Worm (Caenorhabditis elegans) whole organism, L4 larva: ENCODE results near the gene str-172.

Source experiments
- D1046.2 ChIP-seq: fragments of 200-800 bp; sonication (Bioruptor generic); IDR thresholded peaks from 2 replicates; pipeline ENCODE4 v1.3.6; 2022; ENCODE audit warnings: missing genetic modification characterization, missing compliant biosample characterization
- F10B5.3 ChIP-seq: sonication (generic microtip); optimal IDR thresholded peaks from 2 replicates; lab custom pipeline; 2016; ENCODE audit warnings: mild to moderate bottlenecking, missing genetic modification characterization, missing compliant biosample characterization
- F26F4.8 ChIP-seq: fragments of 200-800 bp; sonication (Bioruptor generic); conservative IDR thresholded peaks from 2 replicates; pipeline ENCODE4 v1.3.6; 2022; ENCODE audit warnings: missing genetic modification characterization, missing compliant biosample characterization
- F49E8.2 ChIP-seq: sonication (generic microtip); optimal IDR thresholded peaks from 2 replicates; lab custom pipeline; 2016; ENCODE audit warnings: missing compliant biosample characterization, mild to moderate bottlenecking, missing genetic modification characterization, borderline replicate concordance
- Y48G9A.11 ChIP-seq: fragments of 200-800 bp; sonication (Bioruptor generic); IDR thresholded peaks from 2 replicates; pipeline ENCODE4 v1.3.6; 2022; ENCODE audit warnings: missing genetic modification reagents, missing genetic modification characterization, missing compliant biosample characterization
- Y5F2A.4 ChIP-seq: fragments of 200-800 bp; sonication (Bioruptor generic); optimal IDR thresholded peaks from 2 replicates; lab custom pipeline; 2018; ENCODE audit warnings: mild to moderate bottlenecking, missing genetic modification characterization, missing compliant biosample characterization
- Y75B8A.6 ChIP-seq: fragments of 200-800 bp; sonication (Bioruptor generic); IDR thresholded peaks from 2 replicates; pipeline ENCODE4 v1.3.6; 2022; ENCODE audit warnings: missing genetic modification reagents, missing genetic modification characterization, missing compliant biosample characterization
- ZK337.2 ChIP-seq: fragments of 200-800 bp; sonication (Bioruptor generic); IDR thresholded peaks from 2 replicates; pipeline ENCODE4 v1.3.6; 2022; ENCODE audit warnings: missing genetic modification reagents, missing genetic modification characterization, missing compliant biosample characterization
- aly-2 ChIP-seq: sonication (generic microtip); optimal IDR thresholded peaks from 2 replicates; lab custom pipeline; 2018; ENCODE audit warnings: missing biosample characterization, missing genetic modification characterization
- arid-1 ChIP-seq: fragments of 200-800 bp; sonication (Bioruptor generic); conservative IDR thresholded peaks from 2 replicates; pipeline ENCODE4 v1.3.6; 2022; ENCODE audit warnings: missing genetic modification reagents, missing genetic modification characterization, missing compliant biosample characterization
- attf-4 ChIP-seq: sonication (generic microtip); optimal IDR thresholded peaks from 3 replicates; lab custom pipeline; 2017; ENCODE audit warnings: missing biosample characterization, missing genetic modification characterization
- ceh-20 ChIP-seq: fragments of 200-800 bp; sonication (Bioruptor generic); IDR thresholded peaks from 2 replicates; pipeline ENCODE4 v1.3.6; 2022; ENCODE audit warnings: missing genetic modification reagents, missing genetic modification characterization, missing compliant biosample characterization
- ceh-32 ChIP-seq: sonication (generic microtip); optimal IDR thresholded peaks from 2 replicates; lab custom pipeline; 2016; ENCODE audit warnings: mild to moderate bottlenecking, missing genetic modification characterization, missing compliant biosample characterization; ENCODE audit not compliant: poor library complexity
- ceh-44 ChIP-seq: fragments of 200-800 bp; sonication (Bioruptor generic); IDR thresholded peaks from 2 replicates; pipeline ENCODE4 v1.3.6; 2022; ENCODE audit warnings: missing genetic modification reagents, missing genetic modification characterization, missing compliant biosample characterization
- ctbp-1 ChIP-seq: fragments of 200-800 bp; sonication (Bioruptor generic); IDR thresholded peaks from 2 replicates; pipeline ENCODE4 v1.3.6; 2022; ENCODE audit warnings: missing genetic modification reagents, missing genetic modification characterization, missing compliant biosample characterization
- daf-8 ChIP-seq: fragments of 200-800 bp; sonication (Bioruptor generic); IDR thresholded peaks from 2 replicates; pipeline ENCODE4 v1.3.6; 2022; ENCODE audit warnings: missing genetic modification characterization, missing compliant biosample characterization
- dmd-9 ChIP-seq: fragments of 200-800 bp; sonication (Bioruptor generic); IDR thresholded peaks from 2 replicates; pipeline ENCODE4 v1.3.6; 2022; ENCODE audit warnings: missing genetic modification reagents, missing genetic modification characterization, missing compliant biosample characterization
- hif-1 ChIP-seq, 2 experiments: sonication (generic microtip); optimal IDR thresholded peaks; 2 replicates each; lab custom pipeline; 2016 to 2017; ENCODE audit warnings: missing compliant biosample characterization in 2 of 2, missing genetic modification characterization in 2 of 2, missing genetic modification reagents in 2 of 2, missing genotype in 2 of 2, mild to moderate bottlenecking in 1 of 2
- hlh-30 ChIP-seq: sonication (generic microtip); optimal IDR thresholded peaks from 2 replicates; lab custom pipeline; 2017; ENCODE audit warnings: antibody characterized with exemption, mild to moderate bottlenecking, missing genetic modification characterization, missing compliant biosample characterization; ENCODE audit not compliant: insufficient read depth
- hmg-1.1 ChIP-seq: fragments of 200-800 bp; sonication (Bioruptor generic); IDR thresholded peaks from 2 replicates; pipeline ENCODE4 v1.3.6; 2022; ENCODE audit warnings: missing genetic modification reagents, missing genetic modification characterization, missing compliant biosample characterization
- jun-1 ChIP-seq: fragments of 150-350 bp; optimal IDR thresholded peaks from 2 replicates; lab custom pipeline; 2014; ENCODE audit warnings: missing biosample characterization, missing genetic modification reagents, missing genetic modification characterization
- lin-1 ChIP-seq: fragments of 200-800 bp; sonication (Bioruptor generic); IDR thresholded peaks from 2 replicates; pipeline ENCODE4 v1.3.6; 2022; ENCODE audit warnings: missing genetic modification reagents, missing genetic modification characterization, missing compliant biosample characterization
- lin-15B ChIP-seq: fragments of 150-350 bp; sonication (generic microtip); optimal IDR thresholded peaks from 3 replicates; lab custom pipeline; 2014; ENCODE audit warnings: missing biosample characterization, missing genetic modification characterization
- lin-38 ChIP-seq: fragments of 200-800 bp; sonication (Bioruptor generic); IDR thresholded peaks from 2 replicates; pipeline ENCODE4 v1.3.6; 2022; ENCODE audit warnings: missing genetic modification reagents, missing genetic modification characterization, missing compliant biosample characterization
- lin-39 ChIP-seq: fragments of 150-350 bp; optimal IDR thresholded peaks from 2 replicates; lab custom pipeline; 2014; ENCODE audit warnings: missing biosample characterization, missing genetic modification reagents, missing genetic modification characterization
- lsy-2 ChIP-seq, 2 experiments: fragments of 150-350 bp in 1 of 2; sonication (generic microtip) in 1 of 2; optimal IDR thresholded peaks; 2 replicates each; lab custom pipeline; 2014 to 2017; ENCODE audit warnings: missing biosample characterization in 2 of 2, missing genetic modification characterization in 2 of 2
- madf-5 ChIP-seq, 2 experiments: fragments of 200-800 bp; sonication (Bioruptor generic); IDR thresholded peaks; 2 replicates each; pipeline ENCODE4 v1.3.6; 2022; ENCODE audit warnings: missing compliant biosample characterization in 2 of 2, missing genetic modification characterization in 2 of 2
- madf-9 ChIP-seq: fragments of 200-800 bp; sonication (Bioruptor generic); conservative IDR thresholded peaks from 2 replicates; pipeline ENCODE4 v1.3.6; 2022; ENCODE audit warnings: missing genetic modification reagents, missing genetic modification characterization, missing compliant biosample characterization
- mdl-1 ChIP-seq, 2 experiments: fragments of 150-350 bp in 1 of 2; sonication (generic microtip) in 1 of 2; optimal IDR thresholded peaks; 2 replicates each; lab custom pipeline; 2014 to 2017; ENCODE audit warnings: missing biosample characterization in 2 of 2, missing genetic modification characterization in 2 of 2
- mdt-29 ChIP-seq: fragments of 200-800 bp; sonication (Bioruptor generic); IDR thresholded peaks from 2 replicates; pipeline ENCODE4 v1.3.6; 2022; ENCODE audit warnings: missing genetic modification reagents, missing genetic modification characterization, missing compliant biosample characterization
- mep-1 ChIP-seq: fragments of 150-350 bp; sonication (generic microtip); optimal IDR thresholded peaks from 3 replicates; lab custom pipeline; 2014; ENCODE audit warnings: missing biosample characterization, missing genetic modification characterization
- nhr-10 ChIP-seq: fragments of 150-350 bp; optimal IDR thresholded peaks from 2 replicates; lab custom pipeline; 2014; ENCODE audit warnings: missing biosample characterization, missing genetic modification characterization
- nhr-11 ChIP-seq: fragments of 150-350 bp; optimal IDR thresholded peaks from 2 replicates; lab custom pipeline; 2014; ENCODE audit warnings: missing biosample characterization, missing genetic modification characterization
- nhr-42 ChIP-seq: fragments of 200-800 bp; sonication (Bioruptor generic); IDR thresholded peaks from 2 replicates; pipeline ENCODE4 v1.3.6; 2022; ENCODE audit warnings: missing genetic modification characterization, missing compliant biosample characterization
- nhr-77 ChIP-seq: fragments of 150-350 bp; optimal IDR thresholded peaks from 2 replicates; lab custom pipeline; 2014; ENCODE audit warnings: missing biosample characterization, missing genetic modification characterization
- pqm-1 ChIP-seq: sonication (generic microtip); optimal IDR thresholded peaks from 2 replicates; lab custom pipeline; 2017; ENCODE audit warnings: missing biosample characterization, missing genetic modification characterization
- rbr-2 ChIP-seq: sonication (generic microtip); optimal IDR thresholded peaks from 2 replicates; lab custom pipeline; 2016; ENCODE audit warnings: missing genotype, missing genetic modification characterization, missing compliant biosample characterization
- snpc-1.2 ChIP-seq: fragments of 200-800 bp; sonication (Bioruptor generic); IDR thresholded peaks from 2 replicates; pipeline ENCODE4 v1.3.6; 2022; ENCODE audit warnings: missing genetic modification reagents, missing genetic modification characterization, missing compliant biosample characterization
- spr-1 ChIP-seq: sonication (generic microtip); optimal IDR thresholded peaks from 2 replicates; lab custom pipeline; 2016; ENCODE audit warnings: mild to moderate bottlenecking, missing genetic modification characterization, missing compliant biosample characterization
- spr-3 ChIP-seq: fragments of 200-800 bp; sonication (Bioruptor generic); optimal IDR thresholded peaks from 2 replicates; lab custom pipeline; 2018; ENCODE audit warnings: mild to moderate bottlenecking, missing genetic modification characterization, missing compliant biosample characterization
- unc-39 ChIP-seq: sonication (generic microtip); optimal IDR thresholded peaks from 2 replicates; lab custom pipeline; 2017; ENCODE audit warnings: missing biosample characterization, missing genetic modification characterization
- unc-62 ChIP-seq, 3 experiments: fragments of 150-350 bp in 1 of 3; sonication (generic microtip); optimal IDR thresholded peaks in 2 of 3; peaks in 1 of 3; 1 replicate in 1 of 3; 2 replicates in 2 of 3; lab custom pipeline; 2014 to 2017; ENCODE audit warnings: missing biosample characterization in 3 of 3, missing genetic modification characterization in 3 of 3, missing genetic modification reagents in 3 of 3, missing genotype in 1 of 3
- zfp-3 ChIP-seq: fragments of 200-800 bp; sonication (Bioruptor generic); conservative IDR thresholded peaks from 2 replicates; pipeline ENCODE4 v1.3.6; 2022; ENCODE audit warnings: missing genetic modification reagents, missing genetic modification characterization, missing compliant biosample characterization
- zip-11 ChIP-seq: fragments of 200-800 bp; sonication (Bioruptor generic); IDR thresholded peaks from 2 replicates; pipeline ENCODE4 v1.3.6; 2022; ENCODE audit warnings: missing genetic modification characterization, missing compliant biosample characterization
- zip-2 ChIP-seq: fragments of 150-350 bp; optimal IDR thresholded peaks from 2 replicates; lab custom pipeline; 2014; ENCODE audit warnings: missing biosample characterization, missing genetic modification characterization
- ztf-7 ChIP-seq: fragments of 150-350 bp; optimal IDR thresholded peaks from 2 replicates; lab custom pipeline; 2014; ENCODE audit warnings: missing biosample characterization, missing genetic modification characterization

The str-172 gene

DNA sequence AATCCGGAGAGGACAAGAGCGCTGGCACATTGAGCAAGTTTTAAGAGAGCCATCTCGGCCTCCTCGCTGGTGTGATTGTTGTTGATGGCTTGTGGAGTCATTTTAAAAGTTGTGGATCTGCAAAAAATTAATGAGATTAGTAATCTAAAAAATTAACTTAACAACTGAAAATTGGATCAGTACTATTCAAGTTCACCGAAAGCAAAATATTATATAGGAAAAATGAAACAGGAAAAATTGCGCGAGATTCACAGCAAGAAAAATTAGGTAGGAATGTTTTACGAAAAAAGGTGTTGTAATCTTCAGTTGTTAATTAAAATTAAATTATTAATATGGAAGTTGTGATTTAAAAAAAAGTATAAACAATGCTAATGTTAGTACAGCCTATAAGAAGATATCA, 19.7 kb upstream of the str-172 start, which contains the start of gene T08B6.1:
Gene T08B6.1, minus strand, starts transcription at position 101 of the 400 bp plus-strand sequence.
- TF ChIP-seq hif-1 (tag; optimal IDR thresholded peaks at IDR 0.05; lab: Kevin White, UChicago) (no peak), pqm-1 (no peak), F26F4.8 (GFP tag; lab: Robert Waterston, UW) (no peak), F49E8.2 (tag; lab: Kevin White, UChicago) (no peak), zip-2 (tag; lab: Kevin White, UChicago) (no peak), spr-1 (tag; lab: Kevin White, UChicago) (no peak), ceh-32 (tag; lab: Kevin White, UChicago) (no peak), Y48G9A.11 (GFP tag; lab: Robert Waterston, UW) (no peak), Y5F2A.4 (GFP tag; lab: Kevin White, UChicago) (no peak), dmd-9 (GFP tag; lab: Robert Waterston, UW) (no peak), lin-1 (no peak), F10B5.3 (tag; lab: Kevin White, UChicago) (no peak), lin-38 (GFP tag; lab: Robert Waterston, UW) (no peak), madf-9 (no peak), spr-3 (no peak), ceh-20 (GFP tag; lab: Robert Waterston, UW) (no peak)

ce11 chrIV:4885435-4885834, 17.9 kb upstream of the str-172 start:
- peak; percentile 66; the same call in 1 of the 2 replicates for TF ChIP-seq F26F4.8 (GFP tag; lab: Robert Waterston, UW)
- TF ChIP-seq nhr-10 (tag; lab: Kevin White, UChicago) = no peak
- peak; percentile 96 for TF ChIP-seq snpc-1.2 (GFP tag; lab: Robert Waterston, UW)

- TF ChIP-seq nhr-77 (tag; lab: Kevin White, UChicago) (no peak), ctbp-1 (GFP tag; lab: Robert Waterston, UW) (no peak), daf-8 (GFP tag; lab: Robert Waterston, UW) (no peak), ZK337.2 (GFP tag; lab: Robert Waterston, UW) (no peak), madf-5 (GFP tag; IDR thresholded peaks at IDR 0.05; lab: Robert Waterston, UW) (no peak), ztf-7 (tag; lab: Kevin White, UChicago) (no peak), hlh-30 (tag; lab: Kevin White, UChicago) (no peak), mdl-1 (tag; optimal IDR thresholded peaks at IDR 0.05; lab: Kevin White, UChicago) (no peak), hif-1 (tag; optimal IDR thresholded peaks at IDR 0.05; lab: Kevin White, UChicago) (no peak), mdt-29 (GFP tag; lab: Robert Waterston, UW) (no peak), hmg-1.1 (GFP tag; lab: Robert Waterston, UW) (no peak), aly-2 (tag; lab: Kevin White, UChicago) (no peak), nhr-10 (tag; lab: Kevin White, UChicago) (no peak), lin-15B (tag; lab: Kevin White, UChicago) (no peak), nhr-42 (GFP tag; lab: Robert Waterston, UW) (no peak), arid-1 (no peak), Y75B8A.6 (no peak)
These were observed 16.5 kb upstream of the str-172 start, which contains the start of gene str-166 for ce11 chrIV:4883984-4884383. Gene str-166, plus strand, starts transcription at chrIV:4884284.

ce11 chrIV:4880634-4881033, 13.1 kb upstream of the str-172 start:
- no peak for TF ChIP-seq nhr-11 (tag; lab: Kevin White, UChicago)
- no peak for TF ChIP-seq lsy-2 (tag; optimal IDR thresholded peaks at IDR 0.05; lab: Kevin White, UChicago)
- TF ChIP-seq F26F4.8 (GFP tag; lab: Robert Waterston, UW) = no peak
- no peak for TF ChIP-seq jun-1
- no peak for TF ChIP-seq unc-62 (GFP tag; optimal IDR thresholded peaks at IDR 0.05 in 1 of 2; lab: Kevin White, UChicago)
- TF ChIP-seq unc-62 (tag; optimal IDR thresholded peaks at IDR 0.05; lab: Kevin White, UChicago) = no peak
- TF ChIP-seq rbr-2 (tag; lab: Kevin White, UChicago) = peak; percentile 57
- no peak for TF ChIP-seq D1046.2
- TF ChIP-seq ceh-44 (GFP tag; lab: Robert Waterston, UW) = peak; percentile 100
- no peak for TF ChIP-seq hmg-1.1 (GFP tag; lab: Robert Waterston, UW)
- TF ChIP-seq zip-11 = no peak
- no peak for TF ChIP-seq attf-4
- TF ChIP-seq ztf-7 (tag; lab: Kevin White, UChicago) = no peak
- no peak for TF ChIP-seq unc-39 (tag; lab: Kevin White, UChicago)
- TF ChIP-seq spr-1 (tag; lab: Kevin White, UChicago) = peak; percentile 16
- TF ChIP-seq mep-1 = no peak
- no peak for TF ChIP-seq aly-2 (tag; lab: Kevin White, UChicago)
- TF ChIP-seq zfp-3 (GFP tag; lab: Robert Waterston, UW) = no peak
- TF ChIP-seq lin-39 (tag; lab: Kevin White, UChicago) = no peak
